Fruit fly (Drosophila melanogaster): ENCODE measurements around the gene TrissinR.

dm6 chr2L:5783731-5784130 lies 40.1 kb upstream of the TrissinR start, which contains the start of gene CG31913:
- TF ChIP-seq Xbp1 (GFP tag; optimal IDR thresholded peaks at IDR 0.05) (no peak), CG9727 (GFP tag; optimal IDR thresholded peaks at IDR 0.05) (no peak), sqz (GFP tag; optimal IDR thresholded peaks at IDR 0.05) (no peak)
